Worm (Caenorhabditis elegans) whole organism, L4 larva: Measurements from ENCODE around the gene peb-1.

Source experiments
- ZK546.5 ChIP-seq, 2 experiments: sonication (generic microtip); optimal IDR thresholded peaks; 2 replicates each; lab custom pipeline; 2017; ENCODE audit warnings: missing biosample characterization in 2 of 2, missing genetic modification characterization in 2 of 2
- aha-1 ChIP-seq: fragments of 150-350 bp; peaks from one replicate; lab custom pipeline; 2014; ENCODE audit warnings: missing biosample characterization, missing genetic modification characterization
- daf-12 ChIP-seq: fragments of 150-350 bp; optimal IDR thresholded peaks from 2 replicates; lab custom pipeline; 2014; ENCODE audit warnings: missing biosample characterization, missing genetic modification reagents, missing genetic modification characterization
- lin-15B ChIP-seq: fragments of 150-350 bp; sonication (generic microtip); optimal IDR thresholded peaks from 3 replicates; lab custom pipeline; 2014; ENCODE audit warnings: missing biosample characterization, missing genetic modification characterization
- lsy-2 ChIP-seq, 2 experiments: fragments of 150-350 bp in 1 of 2; sonication (generic microtip) in 1 of 2; optimal IDR thresholded peaks; 2 replicates each; lab custom pipeline; 2014 to 2017; ENCODE audit warnings: missing biosample characterization in 2 of 2, missing genetic modification characterization in 2 of 2

ce11 chrX:2216242-2216641 is 5.4 kb downstream of the peb-1 start:
- TF ChIP-seq ZK546.5 (tag; optimal IDR thresholded peaks at IDR 0.05; lab: Kevin White, UChicago), result no peak
- no peak for TF ChIP-seq lin-15B (tag; lab: Kevin White, UChicago)
- no peak for TF ChIP-seq lsy-2 (tag; optimal IDR thresholded peaks at IDR 0.05; lab: Kevin White, UChicago)
- no peak for TF ChIP-seq aha-1
- TF ChIP-seq daf-12 (tag; lab: Kevin White, UChicago), result no peak
